Fruit fly (Drosophila melanogaster): ENCODE measurements around the gene CG18170.

CG18170 gene

DNA sequence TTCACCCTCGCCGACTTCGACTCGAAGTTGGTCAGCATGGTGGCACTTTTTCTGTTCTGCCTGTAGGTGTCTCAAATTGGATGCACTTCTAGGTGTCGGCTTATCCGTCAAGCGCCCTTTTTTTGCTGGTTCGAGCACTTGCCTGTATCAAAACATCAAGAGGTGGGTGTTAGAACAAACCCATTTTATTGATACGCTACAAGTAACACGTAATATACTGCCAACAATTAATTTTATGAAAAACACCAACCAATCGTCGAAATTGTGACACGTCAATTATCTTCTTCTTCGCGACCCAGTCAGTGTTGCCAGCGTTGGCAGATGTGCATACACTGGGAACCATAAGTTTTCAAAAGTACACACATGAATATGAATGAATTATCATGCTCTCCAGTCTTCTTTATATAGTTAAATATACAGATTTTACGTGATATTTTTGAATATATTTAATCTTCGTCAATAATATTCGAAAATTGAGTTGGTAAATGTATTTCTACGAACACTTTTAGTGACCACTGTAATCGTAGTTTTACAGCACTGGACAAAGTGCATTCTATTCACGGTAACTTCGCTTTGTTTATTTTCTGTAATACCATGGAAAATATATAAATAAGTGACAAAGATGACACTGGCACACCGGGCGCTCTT, 42.3 kb downstream of the CG18170 start, which contains the start of the genes alphaCOP and CG13919 (continued):
- TF ChIP-seq kay (GFP tag; optimal IDR thresholded peaks at IDR 0.05) (peak; percentile 91), zfh1 (GFP tag; IDR thresholded peaks at IDR 0.05) (peak; percentile 97), CG9437 (GFP tag; optimal IDR thresholded peaks at IDR 0.05) (peak; percentile 94), disco-r (GFP tag; optimal IDR thresholded peaks at IDR 0.05) (peak; percentile 83), trh (GFP tag; optimal IDR thresholded peaks at IDR 0.05) (peak; percentile 95), CG9727 (GFP tag; optimal IDR thresholded peaks at IDR 0.05) (peak; percentile 98), dan (GFP tag; IDR thresholded peaks at IDR 0.05) (peak; percentile 57; the same call in 1 of the 2 replicates), otp (GFP tag; IDR thresholded peaks at IDR 0.05) (peak; percentile 98), Gug (GFP tag; IDR thresholded peaks at IDR 0.05) (peak; percentile 90), CG9797 (GFP tag; optimal IDR thresholded peaks at IDR 0.05) (peak; percentile 32), Blimp-1 (GFP tag; optimal IDR thresholded peaks at IDR 0.05) (peak; percentile 88), slou (GFP tag; optimal IDR thresholded peaks at IDR 0.05) (peak; percentile 96), CkIIα-i1 (GFP tag; IDR thresholded peaks at IDR 0.05) (peak; percentile 78), CG9817 (tag; optimal IDR thresholded peaks at IDR 0.05) (peak; percentile 95), ERR (GFP tag; optimal IDR thresholded peaks at IDR 0.05) (peak; percentile 88), CG6175 (GFP tag; IDR thresholded peaks at IDR 0.05) (peak; percentile 83), CG34376 (GFP tag; optimal IDR thresholded peaks at IDR 0.05) (peak; percentile 89), zf30C (GFP tag; optimal IDR thresholded peaks at IDR 0.05) (no peak), ro (GFP tag; IDR thresholded peaks at IDR 0.05) (peak; percentile 94), sr (GFP tag; IDR thresholded peaks at IDR 0.05) (peak; percentile 56; the same call in 2 of the 3 replicates), CG8281 (tag; optimal IDR thresholded peaks at IDR 0.05) (peak; percentile 82), knrl (GFP tag; IDR thresholded peaks at IDR 0.05; ENCODE audit: partially characterized antibody) (peak; percentile 43; the same call in 1 of the 3 replicates), pan (optimal IDR thresholded peaks at IDR 0.05) (no peak), pan (GFP tag; optimal IDR thresholded peaks at IDR 0.05 in 1 of 2, IDR thresholded peaks at IDR 0.05 in 1 of 2) (peak in 1 of 2 experiments; percentile 97), dmrt99B (tag; optimal IDR thresholded peaks at IDR 0.05) (peak; percentile 96), Sry-δ (GFP tag; optimal IDR thresholded peaks at IDR 0.05) (peak; percentile 54), CG10565 (GFP tag; optimal IDR thresholded peaks at IDR 0.05) (peak; percentile 62), MTF-1 (GFP tag; optimal IDR thresholded peaks at IDR 0.05; ENCODE audit: borderline replicate concordance) (peak; percentile 83), CG30403 (GFP tag; optimal IDR thresholded peaks at IDR 0.05) (peak; percentile 98), Doc3 (GFP tag; IDR thresholded peaks at IDR 0.05; ENCODE audit: partially characterized antibody) (no peak), HHEX (GFP tag; optimal IDR thresholded peaks at IDR 0.05) (peak; percentile 94), mirr (GFP tag; optimal IDR thresholded peaks at IDR 0.05) (peak; percentile 81), aop (GFP tag; IDR thresholded peaks at IDR 0.05) (peak; percentile 80), CG1024 (GFP tag; IDR thresholded peaks at IDR 0.05) (peak; percentile 77), ssp (GFP tag; IDR thresholded peaks at IDR 0.05) (peak; percentile 92), tll (GFP tag; optimal IDR thresholded peaks at IDR 0.05) (peak in 1 of 2 experiments; percentile 62), CG14860 (GFP tag; IDR thresholded peaks at IDR 0.05; ENCODE audit: partially characterized antibody) (no peak), Meics (GFP tag; optimal IDR thresholded peaks at IDR 0.05) (peak; percentile 94), ap (GFP tag; IDR thresholded peaks at IDR 0.05) (peak; percentile 97), cg (GFP tag; optimal IDR thresholded peaks at IDR 0.05) (no peak), prd (optimal IDR thresholded peaks at IDR 0.05) (no peak), prd (GFP tag; IDR thresholded peaks at IDR 0.05) (peak; percentile 98), Hr51 (GFP tag; optimal IDR thresholded peaks at IDR 0.05) (peak; percentile 93 to 97), Sry-β (GFP tag; optimal IDR thresholded peaks at IDR 0.05) (peak; percentile 60), gt (GFP tag; IDR thresholded peaks at IDR 0.05) (peak; percentile 85), Asciz (GFP tag; optimal IDR thresholded peaks at IDR 0.05) (no peak), Ada2b (GFP tag; IDR thresholded peaks at IDR 0.05) (peak; percentile 89), CG43689 (GFP tag; IDR thresholded peaks at IDR 0.05) (peak; percentile 95), gfzf (GFP tag; optimal IDR thresholded peaks at IDR 0.05) (peak; percentile 24)

Data from whole organism, embryonic.